Fruit fly (Drosophila melanogaster) whole organism: Measurements from ENCODE around the gene Rab3-GAP.

Source experiments
- CG8478 ChIP-seq: fragments of >200 bp; optimal IDR thresholded peaks from 2 replicates; lab custom pipeline; 2018; ENCODE audit warnings: inconsistent platforms
- Dll ChIP-seq: fragments of >200 bp; optimal IDR thresholded peaks from 2 replicates; lab custom pipeline; 2017
- EcR ChIP-seq, 2 experiments: fragments of >200 bp; optimal IDR thresholded peaks; 2 replicates each; lab custom pipeline; 2017; ENCODE audit warnings: missing biosample characterization in 2 of 2, missing genetic modification characterization in 2 of 2, missing genetic modification reagents in 2 of 2
- pan ChIP-seq: fragments of >200 bp; optimal IDR thresholded peaks from 2 replicates; lab custom pipeline; 2017
- psq ChIP-seq: fragments of >200 bp; optimal IDR thresholded peaks from 2 replicates; lab custom pipeline; 2017
- usp ChIP-seq: fragments of >200 bp; optimal IDR thresholded peaks from 2 replicates; lab custom pipeline; 2017; ENCODE audit warnings: missing biosample characterization, missing genetic modification characterization, mixed read lengths

Rab3-GAP gene

DNA sequence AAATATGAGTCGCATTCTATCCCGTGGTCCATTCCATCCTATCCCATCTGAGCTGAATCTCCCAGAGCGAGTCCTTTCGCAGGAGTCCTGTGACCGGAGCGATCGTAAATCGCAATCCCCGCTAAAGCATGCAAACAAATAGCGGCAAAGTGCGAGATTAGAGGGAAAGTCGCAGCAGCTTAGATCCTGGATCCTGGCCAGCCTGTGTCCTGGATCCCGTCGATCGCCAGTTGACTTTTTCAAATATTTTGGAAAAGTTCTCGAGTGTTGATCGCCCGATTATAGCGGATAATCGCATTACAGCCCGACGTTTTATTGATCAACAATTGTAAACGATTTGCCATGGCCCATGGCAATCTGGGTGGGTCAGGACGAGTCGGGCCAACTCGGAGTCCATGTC lies 26.2 kb upstream of the Rab3-GAP start:
- TF ChIP-seq pan (no peak), EcR (GFP tag; optimal IDR thresholded peaks at IDR 0.05; lab: Kevin White, UChicago) (no peak), CG8478 (lab: Kevin White, UChicago) (no peak), Dll (no peak), psq (lab: Kevin White, UChicago) (no peak), usp (no peak)

DNA sequence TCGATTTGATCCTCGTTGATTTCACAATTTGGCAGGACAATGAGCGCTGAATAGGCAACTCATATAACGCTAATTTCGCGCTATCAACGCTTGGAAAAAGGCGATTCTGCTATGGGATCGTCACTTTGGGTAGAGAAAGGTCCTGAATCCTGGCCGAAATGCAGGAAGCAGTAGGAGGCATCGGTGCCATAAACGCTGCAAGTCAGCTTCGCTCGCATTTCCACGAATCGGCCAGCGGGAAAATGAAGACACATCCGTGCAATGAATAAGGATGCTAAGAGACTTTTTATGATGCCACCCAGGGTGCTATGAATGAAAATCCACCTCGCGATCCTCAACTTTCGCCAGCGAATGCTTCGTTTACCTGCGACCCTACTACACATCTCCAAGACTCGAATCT lies 24.5 kb upstream of the Rab3-GAP start:
- TF ChIP-seq pan (no peak), EcR (GFP tag; optimal IDR thresholded peaks at IDR 0.05; lab: Kevin White, UChicago) (no peak), psq (lab: Kevin White, UChicago) (no peak), usp (no peak), CG8478 (lab: Kevin White, UChicago) (no peak), Dll (no peak)

DNA sequence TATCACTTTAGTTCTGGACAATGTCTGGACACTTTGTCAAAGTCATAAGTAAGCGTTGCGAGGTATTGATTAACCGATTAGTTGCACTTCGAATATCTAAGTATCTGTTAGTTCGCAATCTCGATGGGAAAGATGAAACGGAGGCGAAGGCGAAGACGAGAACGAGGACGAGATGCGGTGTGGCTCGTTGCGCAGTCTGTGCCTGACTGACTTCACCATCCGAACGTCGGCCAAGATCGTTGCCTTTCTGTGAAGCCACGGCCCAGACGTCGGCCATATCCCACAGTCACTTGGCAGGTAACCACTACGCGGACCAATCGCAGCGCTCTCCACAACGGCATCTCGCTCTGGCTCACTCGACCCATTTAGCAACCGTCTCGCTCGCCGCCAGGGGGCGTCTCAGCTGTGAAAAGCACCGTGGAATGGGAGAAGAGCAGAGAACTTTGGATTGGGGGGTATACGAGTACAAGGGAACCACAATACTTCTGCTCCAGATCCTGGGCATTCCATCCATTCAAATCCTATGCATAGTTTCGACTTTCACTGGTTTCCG lies 22.7 kb upstream of the Rab3-GAP start, which contains the start of gene prd:
Gene prd, minus strand, starts transcription at position 209 of the 553 bp plus-strand sequence.
- TF ChIP-seq pan (no peak), psq (lab: Kevin White, UChicago) (no peak), CG8478 (lab: Kevin White, UChicago) (no peak), Dll (no peak), usp (no peak), EcR (GFP tag; optimal IDR thresholded peaks at IDR 0.05; lab: Kevin White, UChicago) (no peak)

DNA sequence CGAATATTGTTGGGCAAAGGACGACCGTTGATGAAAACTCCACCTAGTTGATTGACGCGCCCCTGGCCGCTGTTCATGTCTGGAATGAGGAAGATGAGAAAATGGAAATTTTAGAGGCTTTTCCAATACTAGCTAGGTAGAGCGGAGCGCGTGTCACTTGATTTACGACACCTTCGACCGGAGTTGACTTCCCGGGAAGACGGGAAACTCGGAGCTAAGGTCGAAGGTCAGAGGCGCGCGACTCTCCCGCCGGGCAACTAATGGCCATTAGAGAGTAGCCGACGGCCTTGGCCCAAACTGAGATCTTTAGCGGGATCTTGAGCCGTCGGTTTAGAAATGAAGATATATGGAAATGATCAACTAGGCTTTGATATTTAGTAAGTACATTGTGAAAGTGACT lies 22.0 kb upstream of the Rab3-GAP start:
- no peak for TF ChIP-seq EcR (GFP tag; optimal IDR thresholded peaks at IDR 0.05; lab: Kevin White, UChicago)
- no peak for TF ChIP-seq psq (lab: Kevin White, UChicago)
- no peak for TF ChIP-seq Dll
- TF ChIP-seq usp, result no peak
- TF ChIP-seq pan, result no peak
- no peak for TF ChIP-seq CG8478 (lab: Kevin White, UChicago)

DNA sequence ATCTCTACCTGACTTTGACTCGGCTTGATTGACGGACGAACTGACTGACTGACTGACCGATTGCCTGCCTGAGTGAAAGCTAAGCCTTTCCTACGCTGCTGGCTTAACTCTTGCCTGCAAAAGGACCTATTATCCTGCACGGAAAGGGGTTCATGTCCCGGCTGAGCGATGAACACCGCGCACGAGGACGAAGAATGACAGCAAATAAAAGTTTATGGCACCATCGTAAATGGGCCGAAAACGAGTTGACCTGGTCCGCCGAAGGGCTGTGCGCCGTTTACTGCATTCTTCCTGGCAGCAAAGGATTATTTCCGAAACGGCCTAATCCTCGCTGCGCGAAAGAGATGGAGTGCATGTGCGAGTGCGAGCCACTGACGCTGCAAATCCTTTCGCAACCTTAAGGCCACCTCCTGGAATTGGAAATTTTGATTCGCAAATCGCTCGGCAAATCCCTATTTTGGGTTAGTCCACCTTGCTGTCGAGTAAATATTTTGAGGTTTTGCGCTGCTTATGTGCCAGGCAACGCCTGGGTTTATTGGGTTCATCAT lies 18.2 kb upstream of the Rab3-GAP start:
- TF ChIP-seq CG8478 (lab: Kevin White, UChicago) (no peak), EcR (GFP tag; optimal IDR thresholded peaks at IDR 0.05; lab: Kevin White, UChicago) (no peak), Dll (no peak), usp (no peak), psq (lab: Kevin White, UChicago) (no peak), pan (no peak)

DNA sequence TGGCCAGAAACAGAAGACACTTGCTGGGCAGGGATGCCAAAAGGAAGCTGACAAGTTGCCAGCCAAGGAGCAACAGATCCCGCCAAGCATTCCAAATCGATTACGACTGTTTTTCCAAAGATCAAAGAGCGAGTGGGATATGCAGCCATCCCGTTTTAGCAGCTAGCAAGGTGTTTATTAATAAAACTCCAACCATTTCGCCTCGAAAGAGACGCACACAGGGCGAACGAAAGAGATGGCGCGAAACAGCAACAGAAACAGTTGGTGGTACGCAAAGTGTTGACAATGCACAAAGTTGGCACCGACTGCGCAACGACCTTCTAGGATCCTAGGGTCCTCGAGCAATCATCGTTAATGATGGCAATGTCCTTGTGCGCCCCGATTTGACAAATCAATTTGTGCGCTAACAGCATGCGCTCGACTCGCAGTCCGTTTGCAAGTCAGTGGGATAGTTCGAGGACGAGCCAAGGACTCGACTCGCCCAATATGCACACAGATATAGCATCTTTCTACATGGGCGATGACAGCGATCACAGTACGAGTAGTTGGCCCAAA lies 16.9 kb upstream of the Rab3-GAP start:
- no peak for TF ChIP-seq psq (lab: Kevin White, UChicago)
- TF ChIP-seq usp, result no peak
- TF ChIP-seq Dll, result no peak
- no peak for TF ChIP-seq pan
- TF ChIP-seq EcR (GFP tag; optimal IDR thresholded peaks at IDR 0.05; lab: Kevin White, UChicago), result no peak
- no peak for TF ChIP-seq CG8478 (lab: Kevin White, UChicago)

DNA sequence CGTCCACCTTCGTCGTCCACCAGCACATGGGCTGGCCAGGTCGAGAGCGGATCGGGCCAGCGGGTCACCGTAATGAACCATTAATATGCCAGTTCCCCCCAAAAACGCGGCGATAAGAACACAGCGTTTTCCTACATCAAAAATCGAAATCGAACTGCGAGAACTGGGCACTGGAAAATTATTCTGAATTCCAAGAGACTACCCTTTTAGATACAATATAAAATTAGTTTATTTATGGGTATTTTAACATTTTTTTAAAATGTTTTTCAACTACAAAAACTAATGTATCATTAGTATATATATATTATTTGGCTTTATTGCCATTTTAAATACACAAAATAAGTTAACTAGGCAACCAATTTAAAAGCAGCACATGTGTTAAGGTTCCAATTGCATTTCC lies 15.7 kb upstream of the Rab3-GAP start:
- TF ChIP-seq EcR (GFP tag; optimal IDR thresholded peaks at IDR 0.05; lab: Kevin White, UChicago) (no peak), Dll (no peak), pan (no peak), CG8478 (lab: Kevin White, UChicago) (no peak), usp (no peak), psq (lab: Kevin White, UChicago) (no peak)

DNA sequence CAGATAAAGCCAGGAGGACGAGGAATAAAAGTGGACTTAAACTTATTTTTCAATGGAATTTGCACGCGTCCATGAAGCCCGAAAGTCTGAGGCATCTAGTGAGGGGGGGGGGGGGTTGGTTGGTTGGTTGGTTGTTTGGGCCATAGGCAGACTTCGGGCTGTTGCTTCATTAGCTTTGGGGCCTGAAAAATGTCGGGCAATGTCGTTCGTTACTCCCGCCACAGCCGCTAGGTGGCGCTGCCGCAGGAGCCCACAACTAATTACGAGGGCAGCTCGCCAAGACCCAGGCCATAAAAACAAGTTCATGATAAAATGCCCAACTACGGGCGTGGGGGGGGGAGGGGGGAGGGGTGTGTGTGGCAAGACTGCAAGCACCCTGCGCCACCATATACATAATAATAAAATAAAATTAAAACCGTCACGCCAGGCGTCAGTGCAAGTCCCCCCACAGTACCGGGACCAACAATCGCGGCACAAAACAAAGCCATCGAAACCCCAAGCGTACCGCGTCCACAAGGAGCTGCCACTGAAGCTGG lies 15.2 kb upstream of the Rab3-GAP start:
- TF ChIP-seq CG8478 (lab: Kevin White, UChicago) (no peak), psq (lab: Kevin White, UChicago) (no peak), pan (no peak), EcR (GFP tag; optimal IDR thresholded peaks at IDR 0.05; lab: Kevin White, UChicago) (no peak), usp (no peak), Dll (no peak)

DNA sequence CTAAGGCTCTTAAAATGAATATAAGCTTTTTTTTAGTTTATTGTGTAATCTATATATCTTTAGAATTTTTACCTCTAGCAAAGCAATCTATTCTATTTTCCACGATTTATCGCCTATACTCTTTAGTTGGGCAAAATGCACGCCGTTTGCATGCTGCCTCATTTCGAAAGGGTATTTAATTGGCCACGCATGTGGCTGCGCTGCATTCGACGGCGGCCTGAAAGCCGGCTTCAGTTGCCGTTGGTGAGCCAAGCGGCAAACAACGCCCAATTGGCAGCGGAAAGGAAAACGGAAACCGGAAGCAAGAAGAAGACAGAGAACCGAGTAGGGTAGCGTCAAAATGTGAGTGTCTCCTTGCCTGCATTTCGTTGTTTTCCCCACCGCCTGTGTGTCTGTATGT lies 12.9 kb upstream of the Rab3-GAP start, which contains the start of gene CG14947:
Gene CG14947, plus strand, starts transcription at position 251 of the 400 bp plus-strand sequence.
- no peak for TF ChIP-seq pan
- TF ChIP-seq psq (lab: Kevin White, UChicago), result no peak
- no peak for TF ChIP-seq Dll
- TF ChIP-seq usp, result no peak
- no peak for TF ChIP-seq EcR (GFP tag; optimal IDR thresholded peaks at IDR 0.05; lab: Kevin White, UChicago)
- TF ChIP-seq CG8478 (lab: Kevin White, UChicago), result no peak

DNA sequence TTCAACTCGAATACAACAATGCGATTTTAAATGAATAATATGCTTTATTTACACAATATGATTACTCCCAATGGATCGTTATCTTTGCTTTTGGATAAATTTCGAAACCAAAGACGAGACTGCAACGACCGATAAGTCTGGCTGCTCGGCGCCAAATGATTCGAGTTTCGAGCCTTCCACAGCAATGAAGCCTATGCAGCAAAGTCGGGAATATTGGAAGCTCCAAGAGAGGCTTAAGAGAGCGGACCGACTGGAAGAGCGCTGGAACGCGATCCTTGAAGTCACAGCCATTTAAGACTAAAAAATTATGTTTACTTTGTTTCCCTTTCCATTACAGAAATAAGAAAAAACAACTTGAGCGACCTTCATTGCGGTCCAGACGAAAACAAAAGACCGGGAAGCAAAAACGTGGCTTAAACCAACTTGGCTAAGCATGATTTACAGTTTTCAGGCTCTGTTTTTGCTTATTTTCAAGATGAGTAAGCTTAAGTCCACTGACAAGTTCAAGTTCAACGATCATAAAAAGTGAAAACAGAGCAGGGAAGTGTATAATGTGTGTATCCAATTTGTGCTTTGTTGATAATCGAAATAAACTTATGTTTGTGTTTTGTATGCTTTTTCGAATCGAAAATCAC lies 3.8 kb upstream of the Rab3-GAP start, which contains the start of gene firl:
Gene firl, minus strand, starts transcription at position 159 of the 635 bp plus-strand sequence.
- no peak for TF ChIP-seq usp
- no peak for TF ChIP-seq Dll
- TF ChIP-seq EcR (GFP tag; optimal IDR thresholded peaks at IDR 0.05; lab: Kevin White, UChicago), result no peak

DNA sequence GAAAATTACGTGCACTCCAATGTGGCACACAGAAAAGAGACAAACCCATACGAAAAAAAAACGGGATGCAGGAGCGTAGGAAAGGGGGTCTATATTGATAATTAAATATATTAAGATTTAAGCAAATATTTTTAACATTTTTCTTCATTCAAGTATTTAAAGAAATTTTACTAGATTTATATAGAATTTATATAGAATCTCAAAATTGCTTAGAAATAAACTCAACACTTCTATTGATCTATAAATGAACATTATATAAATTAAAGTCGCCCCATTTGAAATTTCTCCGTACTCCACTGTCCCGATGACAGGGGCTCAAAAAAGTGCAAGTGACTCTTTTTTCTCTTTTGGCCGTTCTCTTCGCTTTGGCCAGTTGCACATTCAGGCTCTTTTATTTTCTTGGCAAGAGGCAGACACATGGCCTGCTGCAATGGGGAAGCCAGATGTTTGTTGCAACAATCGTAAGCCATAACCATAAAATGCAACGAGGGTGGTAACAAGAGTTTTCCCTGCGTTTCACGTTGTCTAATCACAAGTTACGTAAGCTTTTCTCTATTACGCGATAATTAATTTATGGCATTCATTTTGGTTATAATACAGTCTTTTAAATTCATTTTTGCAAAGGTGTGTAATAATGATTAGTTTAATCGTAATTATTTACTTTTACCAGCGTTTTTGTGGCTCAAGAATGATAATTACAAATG lies 2.9 kb upstream of the Rab3-GAP start:
- TF ChIP-seq usp (no peak), pan (no peak), EcR (GFP tag; optimal IDR thresholded peaks at IDR 0.05; lab: Kevin White, UChicago) (no peak), Dll (no peak), CG8478 (lab: Kevin White, UChicago) (no peak), psq (lab: Kevin White, UChicago) (no peak)
